Worm (Caenorhabditis elegans) whole organism, mixed stage, embryonic: ENCODE measurements around the gene rmd-2.

ENCODE experiments used
- nhr-12 ChIP-seq: fragments of 150-350 bp; optimal IDR thresholded peaks from 2 replicates; lab custom pipeline; 2014; ENCODE audit warnings: missing biosample characterization, missing genetic modification characterization
- pha-4 ChIP-seq: fragments of 150-350 bp; optimal IDR thresholded peaks from 2 replicates; lab custom pipeline; 2018; ENCODE audit warnings: missing biosample characterization, missing genetic modification reagents, missing genetic modification characterization
- sptf-1 ChIP-seq: sonication (generic microtip); optimal IDR thresholded peaks from 2 replicates; lab custom pipeline; 2017; ENCODE audit warnings: mild to moderate bottlenecking, missing genetic modification characterization, moderate library complexity, missing compliant biosample characterization
- unc-62 ChIP-seq: fragments of 150-350 bp; optimal IDR thresholded peaks from 2 replicates; lab custom pipeline; 2014; ENCODE audit warnings: missing biosample characterization, missing genetic modification reagents, missing genetic modification characterization
- ztf-11 ChIP-seq: fragments of 150-350 bp; optimal IDR thresholded peaks from 2 replicates; lab custom pipeline; 2014; ENCODE audit warnings: missing biosample characterization, missing genetic modification characterization

DNA sequence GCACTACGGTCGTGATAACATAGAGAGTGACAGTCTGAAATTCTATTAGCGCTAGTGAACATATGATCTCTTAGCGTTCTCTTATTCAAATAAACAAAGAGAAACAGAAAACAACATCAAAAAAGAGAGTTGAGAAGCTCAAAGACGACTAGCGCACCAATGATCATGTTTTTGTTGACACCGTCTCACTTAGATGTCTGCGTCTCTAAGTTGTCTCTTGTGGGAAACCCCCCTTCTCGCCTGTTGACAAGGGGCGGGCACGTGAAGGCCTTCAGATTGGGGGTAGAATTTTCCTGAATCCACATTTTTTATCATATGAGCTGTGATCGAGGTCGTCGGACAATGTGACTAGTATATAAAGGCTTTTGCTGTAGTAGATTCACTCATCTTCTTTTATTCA is 33.9 kb upstream of the rmd-2 start:
- no peak for TF ChIP-seq ztf-11 (tag; lab: Kevin White, UChicago)
- TF ChIP-seq nhr-12 (tag; lab: Kevin White, UChicago) = no peak
- TF ChIP-seq sptf-1 = no peak
- no peak for TF ChIP-seq unc-62 (GFP tag; lab: Kevin White, UChicago)
- TF ChIP-seq pha-4 (tag; lab: Kevin White, UChicago) = no peak
